Fruit fly (Drosophila melanogaster) whole organism, prepupa: ENCODE results near the gene SCCRO.

Experiments used
- CG10631 ChIP-seq: fragments of 200-800 bp; sonication (Bioruptor generic); optimal IDR thresholded peaks from 2 replicates; lab custom pipeline; 2016; ENCODE audit warnings: missing biosample characterization, missing genetic modification characterization
- CG11294 ChIP-seq: fragments of 200-800 bp; sonication (Bioruptor generic); IDR thresholded peaks from 2 replicates; pipeline ENCODE4 v1.3.6; 2022; ENCODE audit warnings: missing biosample characterization, missing genetic modification characterization
- CG1621 ChIP-seq: fragments of 200-800 bp; sonication (Bioruptor generic); optimal IDR thresholded peaks from 3 replicates; lab custom pipeline; 2018; ENCODE audit warnings: missing biosample characterization, mild to moderate bottlenecking, missing genetic modification characterization
- CG9139 ChIP-seq: fragments of 200-800 bp; sonication (Bioruptor generic); optimal IDR thresholded peaks from 3 replicates; lab custom pipeline; 2017; ENCODE audit warnings: missing biosample characterization, mild to moderate bottlenecking, missing genetic modification characterization
- Gug ChIP-seq: fragments of 200-800 bp; sonication (Bioruptor generic); IDR thresholded peaks from 2 replicates; pipeline ENCODE4 v1.3.6; 2022; ENCODE audit warnings: missing biosample characterization, missing genetic modification characterization
- OdsH ChIP-seq: fragments of 200-800 bp; sonication (Bioruptor generic); optimal IDR thresholded peaks from 3 replicates; lab custom pipeline; 2016; ENCODE audit warnings: missing biosample characterization, missing genetic modification characterization
- acj6 ChIP-seq: fragments of 200-800 bp; sonication (Bioruptor generic); optimal IDR thresholded peaks from 3 replicates; lab custom pipeline; 2016; ENCODE audit warnings: missing biosample characterization, missing genetic modification characterization
- fd59A ChIP-seq: fragments of 200-800 bp; sonication (Bioruptor generic); optimal IDR thresholded peaks from 2 replicates; lab custom pipeline; 2017; ENCODE audit warnings: missing biosample characterization, mild to moderate bottlenecking, missing genetic modification characterization, missing genetic modification reagents
- ss ChIP-seq, 2 experiments: fragments of 200-800 bp; sonication (Bioruptor generic); optimal IDR thresholded peaks; 2 replicates in 1 of 2; 3 replicates in 1 of 2; lab custom pipeline; 2017 to 2018; ENCODE audit warnings: mild to moderate bottlenecking in 2 of 2, missing biosample characterization in 2 of 2, missing genetic modification characterization in 2 of 2, moderate library complexity in 1 of 2

DNA sequence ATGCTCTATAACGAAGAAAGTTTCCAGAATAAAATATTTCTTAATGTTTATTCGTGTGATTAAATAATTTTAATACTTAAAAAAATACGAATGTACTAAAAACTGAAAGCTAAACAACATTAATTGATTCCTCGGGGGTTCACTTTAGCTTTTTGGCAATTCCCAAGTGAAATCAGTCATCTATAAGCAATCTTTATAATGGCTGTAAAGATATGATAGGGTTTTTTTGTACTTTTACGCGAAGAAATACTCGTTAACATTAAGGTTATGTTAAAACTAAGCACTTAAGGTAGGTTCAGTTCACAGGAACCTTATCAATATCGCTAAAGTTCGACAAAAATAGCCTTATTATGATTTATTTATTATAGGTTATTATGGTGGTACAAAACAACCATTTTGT, 43.3 kb upstream of the SCCRO start:
- TF ChIP-seq CG10631 (GFP tag; lab: Kevin White, UChicago) (no peak), CG11294 (GFP tag; lab: Robert Waterston, UW) (no peak), fd59A (GFP tag; lab: Kevin White, UChicago) (no peak), ss (GFP tag; optimal IDR thresholded peaks at IDR 0.05; lab: Kevin White, UChicago) (no peak), OdsH (GFP tag; lab: Kevin White, UChicago) (no peak), CG9139 (no peak), acj6 (GFP tag; lab: Kevin White, UChicago) (no peak), CG1621 (tag; lab: Kevin White, UChicago) (no peak), Gug (GFP tag; lab: Robert Waterston, UW) (no peak)
